Fruit fly (Drosophila melanogaster) whole organism, adult: ENCODE measurements around the gene MED24.

Experiments
- CG11617 ChIP-seq: fragments of 200-800 bp; sonication (Bioruptor generic); optimal IDR thresholded peaks from 2 replicates; lab custom pipeline; 2017; ENCODE audit warnings: mild to moderate bottlenecking, missing biosample characterization, missing genetic modification reagents, missing genetic modification characterization
- CG1620 ChIP-seq: fragments of 200-800 bp; sonication (Bioruptor generic); optimal IDR thresholded peaks from 2 replicates; lab custom pipeline; 2016; ENCODE audit warnings: missing biosample characterization, missing genetic modification characterization
- CG5204 ChIP-seq: fragments of 200-800 bp; sonication (Bioruptor generic); optimal IDR thresholded peaks from 2 replicates; lab custom pipeline; 2016; ENCODE audit warnings: missing biosample characterization, missing genetic modification characterization
- Crg-1 ChIP-seq: fragments of 200-800 bp; sonication (Bioruptor generic); optimal IDR thresholded peaks from 2 replicates; lab custom pipeline; 2016; ENCODE audit warnings: missing biosample characterization, missing genetic modification characterization
- toe ChIP-seq: fragments of 200-800 bp; sonication (Bioruptor generic); optimal IDR thresholded peaks from 2 replicates; lab custom pipeline; 2016; ENCODE audit warnings: missing biosample characterization, missing genetic modification characterization

dm6 chr3L:8150812-8151211 is 40.3 kb upstream of the MED24 start:
- TF ChIP-seq CG11617 (GFP tag; lab: Kevin White, UChicago) (no peak), toe (GFP tag; lab: Kevin White, UChicago) (no peak), CG5204 (no peak), CG1620 (no peak), Crg-1 (no peak)
